Worm (Caenorhabditis elegans) whole organism, L1 larva: ENCODE measurements around the gene K08B5.1.

ENCODE experiments used
- aly-2 ChIP-seq: fragments of 150-350 bp; optimal IDR thresholded peaks from 2 replicates; lab custom pipeline; 2014; ENCODE audit warnings: missing biosample characterization, missing genetic modification characterization
- egl-27 ChIP-seq, 2 experiments: fragments of 150-350 bp in 1 of 2; sonication (generic microtip); optimal IDR thresholded peaks; 3 replicates each; lab custom pipeline; 2017 to 2018; ENCODE audit warnings: missing biosample characterization in 2 of 2, missing genetic modification characterization in 2 of 2, missing genetic modification reagents in 2 of 2
- fkh-10 ChIP-seq: sonication (generic microtip); optimal IDR thresholded peaks from 2 replicates; lab custom pipeline; 2017; ENCODE audit warnings: missing biosample characterization, missing genetic modification reagents, missing genetic modification characterization
- jun-1 ChIP-seq: fragments of 150-350 bp; optimal IDR thresholded peaks from 2 replicates; lab custom pipeline; 2014; ENCODE audit warnings: missing biosample characterization, missing genetic modification reagents, missing genetic modification characterization
- nhr-237 ChIP-seq: fragments of 150-350 bp; optimal IDR thresholded peaks from 2 replicates; lab custom pipeline; 2014; ENCODE audit warnings: missing biosample characterization, missing genetic modification characterization
- sox-4 ChIP-seq: sonication (generic microtip); optimal IDR thresholded peaks from 2 replicates; lab custom pipeline; 2016; ENCODE audit warnings: missing genetic modification characterization, missing compliant biosample characterization
- zag-1 ChIP-seq: fragments of 150-350 bp; optimal IDR thresholded peaks from 2 replicates; lab custom pipeline; 2014; ENCODE audit warnings: missing biosample characterization, missing genetic modification characterization
- ztf-4 ChIP-seq: fragments of 150-350 bp; optimal IDR thresholded peaks from 2 replicates; lab custom pipeline; 2014; ENCODE audit warnings: missing biosample characterization, missing genetic modification characterization

DNA sequence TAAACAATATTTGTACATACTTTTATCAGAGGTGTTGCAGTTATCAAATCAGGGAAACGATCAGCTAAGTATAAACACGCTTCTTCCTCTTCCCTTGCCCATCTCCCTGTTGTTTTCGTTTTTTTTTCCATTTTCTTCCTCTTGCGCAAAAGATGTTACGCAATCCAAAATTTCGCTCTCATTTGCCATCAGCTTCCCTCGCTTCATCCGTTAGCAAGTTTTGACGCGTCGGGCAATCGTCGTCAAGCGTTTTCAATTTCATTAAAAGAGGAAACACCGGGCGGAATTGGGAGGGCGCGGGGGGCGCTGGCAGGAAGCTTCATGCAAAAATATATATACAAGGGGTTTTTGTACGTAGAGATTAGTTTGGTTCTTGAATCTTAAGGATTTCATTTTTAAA, 28.3 kb upstream of the K08B5.1 start:
- TF ChIP-seq ztf-4 (tag; lab: Kevin White, UChicago) (no peak), aly-2 (tag; lab: Kevin White, UChicago) (no peak), fkh-10 (GFP tag; lab: Kevin White, UChicago) (no peak), jun-1 (tag; lab: Kevin White, UChicago) (no peak), egl-27 (tag; optimal IDR thresholded peaks at IDR 0.05; lab: Kevin White, UChicago) (no peak), sox-4 (no peak), zag-1 (tag; lab: Kevin White, UChicago) (no peak), nhr-237 (no peak)
